Worm (Caenorhabditis elegans) whole organism, L1 larva: ENCODE data around the gene dcar-1.

Source experiments
- elt-2 ChIP-seq: sonication (generic microtip); optimal IDR thresholded peaks from 2 replicates; lab custom pipeline; 2016; ENCODE audit warnings: missing genetic modification characterization, mild to moderate bottlenecking, inconsistent platforms, missing compliant biosample characterization, missing genetic modification reagents
- lin-35 ChIP-seq, 2 experiments: fragments of 150-350 bp; optimal IDR thresholded peaks; 2 replicates each; lab custom pipeline; 2014; ENCODE audit warnings: missing biosample characterization in 2 of 2, missing genetic modification characterization in 2 of 2, missing genetic modification reagents in 2 of 2
- lir-3 ChIP-seq: sonication (generic microtip); optimal IDR thresholded peaks from 2 replicates; lab custom pipeline; 2016; ENCODE audit warnings: mild to moderate bottlenecking, missing genetic modification characterization, moderate library complexity, missing compliant biosample characterization; ENCODE audit not compliant: poor library complexity
- lsy-2 ChIP-seq, 2 experiments: fragments of 150-350 bp; optimal IDR thresholded peaks; 2 replicates each; lab custom pipeline; 2014; ENCODE audit warnings: missing biosample characterization in 2 of 2, missing genetic modification characterization in 2 of 2

ce11 chrV:17948036-17948691 is 38.0 kb downstream of the dcar-1 start:
- TF ChIP-seq elt-2 (tag; lab: Kevin White, UChicago) (no peak), lir-3 (no peak), lsy-2 (tag; optimal IDR thresholded peaks at IDR 0.05; lab: Kevin White, UChicago) (no peak), lin-35 (GFP tag; optimal IDR thresholded peaks at IDR 0.05; lab: Kevin White, UChicago) (no peak)
